Worm (Caenorhabditis elegans) whole organism, L1 larva: ENCODE measurements around the gene ttr-14.
A peak's percentile ranks its signal among the peaks of the same experiment; 100 is the strongest.

Experiments used
- C34B4.2 ChIP-seq: sonication (generic microtip); optimal IDR thresholded peaks from 2 replicates; lab custom pipeline; 2017; ENCODE audit warnings: mild to moderate bottlenecking, missing genetic modification characterization, missing compliant biosample characterization
- alr-1 ChIP-seq: fragments of 200-800 bp; sonication (Bioruptor generic); optimal IDR thresholded peaks from 2 replicates; lab custom pipeline; 2018; ENCODE audit warnings: borderline replicate concordance, mild to moderate bottlenecking, missing genetic modification characterization, missing compliant biosample characterization
- blmp-1 ChIP-seq: fragments of 150-350 bp; optimal IDR thresholded peaks from 2 replicates; lab custom pipeline; 2014; ENCODE audit warnings: missing biosample characterization, missing genetic modification characterization
- ceh-63 ChIP-seq: fragments of 200-800 bp; sonication (Bioruptor generic); optimal IDR thresholded peaks from 2 replicates; lab custom pipeline; 2018; ENCODE audit warnings: mild to moderate bottlenecking, missing genetic modification characterization, missing compliant biosample characterization
- ceh-8 ChIP-seq: fragments of 200-800 bp; sonication (Bioruptor generic); optimal IDR thresholded peaks from 2 replicates; lab custom pipeline; 2018; ENCODE audit warnings: mild to moderate bottlenecking, missing genetic modification characterization, moderate library complexity, missing compliant biosample characterization
- ceh-90 ChIP-seq: sonication (generic microtip); optimal IDR thresholded peaks from 2 replicates; lab custom pipeline; 2016; ENCODE audit warnings: missing genetic modification characterization, missing compliant biosample characterization
- ces-1 ChIP-seq: fragments of 150-350 bp; optimal IDR thresholded peaks from 2 replicates; lab custom pipeline; 2014; ENCODE audit warnings: missing biosample characterization, missing genetic modification reagents, missing genetic modification characterization
- dpl-1 ChIP-seq, 3 experiments: fragments of 150-350 bp in 2 of 3; sonication (generic microtip) in 1 of 3; optimal IDR thresholded peaks; 2 replicates each; lab custom pipeline; 2014 to 2017; ENCODE audit warnings: missing biosample characterization in 3 of 3, missing genetic modification characterization in 3 of 3, missing genetic modification reagents in 3 of 3
- elt-2 ChIP-seq: sonication (generic microtip); optimal IDR thresholded peaks from 2 replicates; lab custom pipeline; 2016; ENCODE audit warnings: missing genetic modification characterization, mild to moderate bottlenecking, inconsistent platforms, missing compliant biosample characterization, missing genetic modification reagents
- elt-3 ChIP-seq, 6 experiments: fragments of 150-350 bp in 1 of 6; sonication (generic microtip); optimal IDR thresholded peaks; 2 replicates each; lab custom pipeline; 2017 to 2018; ENCODE audit warnings: missing biosample characterization in 6 of 6, missing genetic modification characterization in 6 of 6, inconsistent platforms in 1 of 6
- fkh-10 ChIP-seq: sonication (generic microtip); optimal IDR thresholded peaks from 2 replicates; lab custom pipeline; 2017; ENCODE audit warnings: missing biosample characterization, missing genetic modification reagents, missing genetic modification characterization
- fkh-8 ChIP-seq: sonication (generic microtip); optimal IDR thresholded peaks from 2 replicates; lab custom pipeline; 2016; ENCODE audit warnings: mild to moderate bottlenecking, missing genetic modification characterization, missing compliant biosample characterization
- hlh-17 ChIP-seq: fragments of 200-800 bp; sonication (Bioruptor generic); optimal IDR thresholded peaks from 2 replicates; lab custom pipeline; 2018; ENCODE audit warnings: missing genetic modification characterization, mild to moderate bottlenecking, missing compliant biosample characterization, moderate library complexity, borderline replicate concordance
- hpl-2 ChIP-seq: fragments of 150-350 bp; optimal IDR thresholded peaks from 2 replicates; lab custom pipeline; 2014; ENCODE audit warnings: missing biosample characterization, missing genetic modification reagents, missing genetic modification characterization
- irx-1 ChIP-seq: sonication (generic microtip); optimal IDR thresholded peaks from 2 replicates; lab custom pipeline; 2016; ENCODE audit warnings: missing genetic modification characterization, missing compliant biosample characterization
- jun-1 ChIP-seq: fragments of 150-350 bp; optimal IDR thresholded peaks from 2 replicates; lab custom pipeline; 2014; ENCODE audit warnings: missing biosample characterization, missing genetic modification reagents, missing genetic modification characterization
- lin-13 ChIP-seq: fragments of 150-350 bp; optimal IDR thresholded peaks from 2 replicates; lab custom pipeline; 2014; ENCODE audit warnings: missing biosample characterization, missing genetic modification reagents, missing genetic modification characterization
- lin-15B ChIP-seq: fragments of 150-350 bp; sonication (generic microtip); optimal IDR thresholded peaks from 3 replicates; lab custom pipeline; 2014; ENCODE audit warnings: missing biosample characterization, missing genetic modification characterization
- lin-35 ChIP-seq, 2 experiments: fragments of 150-350 bp; optimal IDR thresholded peaks; 2 replicates each; lab custom pipeline; 2014; ENCODE audit warnings: missing biosample characterization in 2 of 2, missing genetic modification characterization in 2 of 2, missing genetic modification reagents in 2 of 2
- lin-39 ChIP-seq: fragments of 150-350 bp; optimal IDR thresholded peaks from 2 replicates; lab custom pipeline; 2014; ENCODE audit warnings: missing biosample characterization, missing genetic modification reagents, missing genetic modification characterization
- lir-3 ChIP-seq: sonication (generic microtip); optimal IDR thresholded peaks from 2 replicates; lab custom pipeline; 2016; ENCODE audit warnings: mild to moderate bottlenecking, missing genetic modification characterization, moderate library complexity, missing compliant biosample characterization; ENCODE audit not compliant: poor library complexity
- lsy-2 ChIP-seq, 2 experiments: fragments of 150-350 bp; optimal IDR thresholded peaks; 2 replicates each; lab custom pipeline; 2014; ENCODE audit warnings: missing biosample characterization in 2 of 2, missing genetic modification characterization in 2 of 2
- nhr-20 ChIP-seq: sonication (generic microtip); optimal IDR thresholded peaks from 2 replicates; lab custom pipeline; 2016; ENCODE audit warnings: mild to moderate bottlenecking, missing genetic modification characterization, missing compliant biosample characterization
- nhr-237 ChIP-seq: fragments of 150-350 bp; optimal IDR thresholded peaks from 2 replicates; lab custom pipeline; 2014; ENCODE audit warnings: missing biosample characterization, missing genetic modification characterization
- nhr-77 ChIP-seq: fragments of 150-350 bp; optimal IDR thresholded peaks from 2 replicates; lab custom pipeline; 2014; ENCODE audit warnings: missing biosample characterization, missing genetic modification characterization
- nhr-90 ChIP-seq: sonication (generic microtip); optimal IDR thresholded peaks from 2 replicates; lab custom pipeline; 2016; ENCODE audit warnings: mild to moderate bottlenecking, missing genetic modification characterization, missing compliant biosample characterization; ENCODE audit not compliant: poor library complexity
- pag-3 ChIP-seq: sonication (generic microtip); optimal IDR thresholded peaks from 2 replicates; lab custom pipeline; 2017; ENCODE audit warnings: missing genetic modification characterization, mild to moderate bottlenecking, missing compliant biosample characterization, antibody characterized with exemption, borderline replicate concordance; ENCODE audit not compliant: insufficient read depth
- pax-3 ChIP-seq: fragments of 200-800 bp; sonication (Bioruptor generic); optimal IDR thresholded peaks from 2 replicates; lab custom pipeline; 2018; ENCODE audit warnings: mild to moderate bottlenecking, missing genetic modification characterization, moderate library complexity, missing compliant biosample characterization
- rnt-1 ChIP-seq: sonication (generic microtip); optimal IDR thresholded peaks from 2 replicates; lab custom pipeline; 2016; ENCODE audit warnings: mild to moderate bottlenecking, missing genetic modification characterization, moderate library complexity, missing compliant biosample characterization
- skn-1 ChIP-seq: fragments of 150-350 bp; optimal IDR thresholded peaks from 2 replicates; lab custom pipeline; 2014; ENCODE audit warnings: missing biosample characterization, missing genetic modification characterization
- sup-37 ChIP-seq: fragments of 200-800 bp; sonication (Bioruptor generic); optimal IDR thresholded peaks from 2 replicates; lab custom pipeline; 2018; ENCODE audit warnings: mild to moderate bottlenecking, missing genetic modification characterization, missing compliant biosample characterization
- tlp-1 ChIP-seq: fragments of 150-350 bp; optimal IDR thresholded peaks from 2 replicates; lab custom pipeline; 2014; ENCODE audit warnings: missing biosample characterization, missing genetic modification characterization
- unc-30 ChIP-seq: sonication (generic microtip); optimal IDR thresholded peaks from 2 replicates; lab custom pipeline; 2017; ENCODE audit warnings: missing biosample characterization, missing genetic modification characterization
- unc-62 ChIP-seq: fragments of 150-350 bp; optimal IDR thresholded peaks from 2 replicates; lab custom pipeline; 2014; ENCODE audit warnings: missing biosample characterization, missing genetic modification reagents, missing genetic modification characterization
- unc-86 ChIP-seq: sonication (generic microtip); optimal IDR thresholded peaks from 2 replicates; lab custom pipeline; 2016; ENCODE audit warnings: missing genetic modification characterization, missing compliant biosample characterization
- unc-98 ChIP-seq: fragments of 200-800 bp; sonication (Bioruptor generic); IDR thresholded peaks from 2 replicates; pipeline ENCODE4 v1.3.6; 2022; ENCODE audit warnings: missing genetic modification characterization, missing compliant biosample characterization
- vab-15 ChIP-seq: sonication (generic microtip); optimal IDR thresholded peaks from 2 replicates; lab custom pipeline; 2017; ENCODE audit warnings: missing genotype, mild to moderate bottlenecking, missing genetic modification characterization, missing compliant biosample characterization
- xbp-1 ChIP-seq: sonication (generic microtip); optimal IDR thresholded peaks from 2 replicates; lab custom pipeline; 2016; ENCODE audit warnings: missing genetic modification characterization, missing compliant biosample characterization

ttr-14 gene

DNA sequence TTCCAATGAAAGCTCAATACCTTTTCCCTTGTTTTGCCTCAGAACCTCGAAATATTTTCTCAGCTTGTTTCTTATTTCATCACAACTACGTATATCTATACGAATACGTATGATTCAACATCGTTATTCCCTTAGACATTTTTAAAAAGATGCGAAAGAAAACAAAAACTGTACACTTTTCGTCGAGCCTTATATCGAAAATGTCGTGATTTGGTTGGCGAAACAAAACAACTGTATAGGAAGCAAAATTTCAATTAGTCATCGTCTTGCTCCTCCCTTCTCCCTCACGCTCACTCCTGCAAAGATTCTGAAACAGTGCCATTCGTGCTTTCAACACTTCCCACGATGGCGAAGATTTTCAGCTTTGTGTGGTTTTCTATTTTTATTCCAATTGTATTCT lies at the start of gene ttr-14:
TSS of gene ttr-14 (plus strand) at position 301 of the 400 bp plus-strand sequence.
- no peak for TF ChIP-seq lin-13 (GFP tag; lab: Kevin White, UChicago)
- TF ChIP-seq sup-37 (GFP tag; lab: Kevin White, UChicago) = no peak
- TF ChIP-seq pag-3 (tag; lab: Kevin White, UChicago) = no peak
- TF ChIP-seq ceh-8 = no peak
- no peak for TF ChIP-seq skn-1
- no peak for TF ChIP-seq hpl-2 (GFP tag; lab: Kevin White, UChicago)
- no peak for TF ChIP-seq hlh-17 (GFP tag; lab: Kevin White, UChicago)
- no peak for TF ChIP-seq elt-3 (tag; optimal IDR thresholded peaks at IDR 0.05; lab: Kevin White, UChicago)
- TF ChIP-seq xbp-1 (tag; lab: Kevin White, UChicago) = no peak
- TF ChIP-seq nhr-90 (tag; lab: Kevin White, UChicago) = no peak
- TF ChIP-seq nhr-20 (tag; lab: Kevin White, UChicago) = no peak
- no peak for TF ChIP-seq tlp-1
- no peak for TF ChIP-seq jun-1 (tag; lab: Kevin White, UChicago)
- no peak for TF ChIP-seq ces-1 (GFP tag; lab: Kevin White, UChicago)

DNA sequence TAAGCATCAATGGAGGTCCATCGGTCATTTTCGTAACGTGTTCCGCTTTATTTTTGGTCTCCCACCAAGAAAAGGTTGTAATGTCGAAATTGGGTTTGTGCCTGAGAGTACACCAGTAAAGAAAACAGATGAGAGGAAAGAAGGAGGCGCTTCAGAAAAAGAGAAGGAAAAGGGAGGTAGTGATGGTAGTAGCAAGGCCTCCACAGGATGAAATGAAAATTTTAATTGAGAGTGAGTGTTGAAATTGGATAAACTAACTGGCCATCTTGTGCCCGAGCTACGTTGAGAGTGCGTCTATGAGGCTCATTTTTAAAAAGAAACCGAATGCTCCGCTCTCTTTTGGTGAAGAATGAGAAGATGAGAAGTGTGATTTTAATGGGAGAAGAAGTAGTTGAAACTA lies 40.9 kb upstream of the ttr-14 start, which contains the start of gene R07A4.2:
TSS of gene R07A4.2 (minus strand) at position 101 of the 400 bp plus-strand sequence.
- TF ChIP-seq nhr-77 (tag; lab: Kevin White, UChicago) (no peak), skn-1 (no peak), irx-1 (tag; lab: Kevin White, UChicago) (no peak), blmp-1 (no peak), hpl-2 (GFP tag; lab: Kevin White, UChicago) (no peak), vab-15 (no peak), lir-3 (tag; lab: Kevin White, UChicago) (no peak), tlp-1 (no peak), lin-39 (tag; lab: Kevin White, UChicago) (no peak)

DNA sequence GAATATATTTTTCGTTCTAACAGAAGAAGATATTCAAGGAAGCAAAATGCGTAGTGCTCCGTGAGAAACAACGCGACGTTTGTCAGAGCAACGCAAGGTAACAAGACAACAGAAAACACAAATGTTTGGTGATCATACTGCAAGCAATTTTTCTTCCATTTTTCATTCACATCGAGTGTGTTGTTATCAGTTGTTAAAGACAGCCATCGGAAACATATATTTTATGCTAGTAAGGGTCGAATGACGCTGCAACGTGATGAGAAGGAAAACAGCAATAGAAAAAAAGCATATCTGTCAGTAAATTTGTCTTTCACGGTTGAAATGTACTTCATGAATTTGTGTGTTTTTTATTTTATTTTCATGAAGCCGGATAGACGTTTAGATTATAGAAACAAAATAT lies 39.2 kb upstream of the ttr-14 start:
- TF ChIP-seq dpl-1 (GFP tag; optimal IDR thresholded peaks at IDR 0.05; lab: Kevin White, UChicago) (no peak), alr-1 (tag; lab: Kevin White, UChicago) (no peak), elt-2 (peak; percentile 42), lin-35 (GFP tag; optimal IDR thresholded peaks at IDR 0.05; lab: Kevin White, UChicago) (peak in 1 of 2 experiments; percentile 7), lin-15B (tag; lab: Kevin White, UChicago) (no peak), lir-3 (tag; lab: Kevin White, UChicago) (no peak)

DNA sequence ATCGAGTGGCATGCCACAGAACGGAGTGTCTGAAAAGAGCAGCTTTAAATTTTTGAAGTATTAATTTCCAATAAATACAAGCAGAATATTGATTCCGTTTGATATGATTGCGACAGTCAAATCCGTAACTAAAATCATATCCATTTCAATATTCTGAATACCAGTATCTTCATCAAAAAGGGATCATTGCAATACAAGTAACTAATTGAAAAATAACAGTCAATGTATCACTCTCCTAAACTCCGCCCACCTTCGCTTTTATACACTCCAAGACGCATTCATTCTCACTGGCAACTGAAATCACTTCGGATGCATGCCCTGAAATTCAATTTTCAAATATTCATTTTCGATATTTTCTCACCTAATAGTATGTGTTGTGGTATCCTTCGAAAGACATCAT lies 33.9 kb upstream of the ttr-14 start, which contains the start of gene R07A4.3:
TSS of gene R07A4.3 (plus strand) at position 301 of the 400 bp plus-strand sequence.
- TF ChIP-seq unc-86 (no peak), fkh-10 (GFP tag; lab: Kevin White, UChicago) (no peak), unc-30 (no peak), pax-3 (no peak), ceh-90 (tag; lab: Kevin White, UChicago) (no peak), lin-15B (tag; lab: Kevin White, UChicago) (no peak), fkh-8 (tag; lab: Kevin White, UChicago) (no peak), ceh-63 (GFP tag; lab: Kevin White, UChicago) (no peak), unc-98 (GFP tag; lab: Robert Waterston, UW) (no peak), C34B4.2 (tag; lab: Kevin White, UChicago) (no peak), lsy-2 (tag; optimal IDR thresholded peaks at IDR 0.05; lab: Kevin White, UChicago) (no peak), elt-2 (no peak), unc-62 (no peak), rnt-1 (tag; lab: Kevin White, UChicago) (no peak), xbp-1 (tag; lab: Kevin White, UChicago) (no peak), nhr-237 (tag; lab: Kevin White, UChicago) (no peak), blmp-1 (no peak)
